Fruit fly (Drosophila melanogaster) whole organism, wandering third instar larva: ENCODE data around the gene Rab40.

ENCODE experiments used
- CG32264 ChIP-seq: fragments of 200-800 bp; sonication (Bioruptor generic); optimal IDR thresholded peaks from 2 replicates; lab custom pipeline; 2016; ENCODE audit warnings: missing biosample characterization, missing genetic modification characterization
- CG9705 ChIP-seq: fragments of 200-800 bp; sonication (Bioruptor generic); optimal IDR thresholded peaks from 2 replicates; lab custom pipeline; 2018; ENCODE audit warnings: missing biosample characterization, mild to moderate bottlenecking, missing genetic modification characterization
- Dfd ChIP-seq: fragments of >200 bp; optimal IDR thresholded peaks from 2 replicates; lab custom pipeline; 2017; ENCODE audit warnings: missing biosample characterization, missing genetic modification characterization
- dl ChIP-seq, 2 experiments: fragments of 175-275, 200-275 bp in 1 of 2; fragments of 200-275 bp in 1 of 2; sonication (Bioruptor generic); optimal IDR thresholded peaks; lab custom pipeline; 2018; ENCODE audit warnings: mild to moderate bottlenecking in 2 of 2, missing biosample characterization in 2 of 2, missing genetic modification characterization in 2 of 2, moderate library complexity in 2 of 2; ENCODE audit not compliant: partially characterized antibody in 2 of 2, insufficient read depth in 1 of 2
- sv ChIP-seq: fragments of 200-800 bp; sonication (Bioruptor generic); optimal IDR thresholded peaks from 3 replicates; lab custom pipeline; 2016; ENCODE audit warnings: missing biosample characterization, missing genetic modification characterization

DNA sequence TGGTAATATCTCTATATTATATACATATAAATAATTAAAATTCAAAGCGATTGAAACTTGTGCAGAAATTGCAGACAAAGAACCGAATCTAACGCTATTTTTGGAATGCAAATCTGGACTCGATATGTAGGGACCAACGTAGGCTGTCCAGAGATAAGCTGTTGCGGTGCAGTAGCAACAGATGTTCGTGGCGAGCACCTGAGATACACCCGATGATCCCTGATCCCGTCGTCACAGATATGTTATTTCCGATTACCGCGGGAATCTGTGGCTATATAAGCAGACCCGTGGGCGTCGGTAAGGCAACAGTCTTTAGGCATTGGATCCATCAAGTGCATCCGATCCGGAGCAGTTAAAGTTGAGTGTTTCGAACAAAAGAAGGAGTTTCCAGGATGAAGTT is 27.1 kb upstream of the Rab40 start, which contains the start of gene Lsp1alpha:
- TF ChIP-seq Dfd: no peak
- no peak for TF ChIP-seq CG9705 (GFP tag; lab: Kevin White, UChicago)
- no peak for TF ChIP-seq CG32264 (GFP tag; lab: Kevin White, UChicago)
- no peak for TF ChIP-seq dl (GFP tag; optimal IDR thresholded peaks at IDR 0.05; lab: Kevin White, UChicago; ENCODE audit: insufficient read depth in 1 of 2, partially characterized antibody in 2 of 2)
- no peak for TF ChIP-seq sv (GFP tag; lab: Kevin White, UChicago)
